Fruit fly (Drosophila melanogaster): ENCODE results near the gene CG13950.

The CG13950 gene

dm6 chr2L:850727-851257 is 9.2 kb upstream of the CG13950 start, which contains the start of gene drongo (continued):
- TF ChIP-seq Kr (GFP tag; optimal IDR thresholded peaks at IDR 0.05) (no peak), MTF-1 (GFP tag; optimal IDR thresholded peaks at IDR 0.05; ENCODE audit: borderline replicate concordance) (no peak), CG4707 (GFP tag; optimal IDR thresholded peaks at IDR 0.05) (peak; percentile 38), CG17186 (GFP tag; optimal IDR thresholded peaks at IDR 0.05) (peak; percentile 58), CG13296 (GFP tag; optimal IDR thresholded peaks at IDR 0.05) (peak; percentile 48), B-H2 (GFP tag; optimal IDR thresholded peaks at IDR 0.05) (peak; percentile 57), CG9215 (GFP tag; IDR thresholded peaks at IDR 0.05) (no peak), Poxn (GFP tag; IDR thresholded peaks at IDR 0.05) (no peak), CG6175 (GFP tag; IDR thresholded peaks at IDR 0.05) (no peak), chn (GFP tag; optimal IDR thresholded peaks at IDR 0.05) (no peak), grau (tag; optimal IDR thresholded peaks at IDR 0.05) (peak; percentile 25), CG4854 (GFP tag; optimal IDR thresholded peaks at IDR 0.05) (no peak), CG43689 (GFP tag; IDR thresholded peaks at IDR 0.05) (0 out of 2 replicates have a peak, but pooled peaks have one; percentile 10), gcm (GFP tag; optimal IDR thresholded peaks at IDR 0.05) (peak; percentile 33), CG34376 (GFP tag; optimal IDR thresholded peaks at IDR 0.05) (peak; percentile 57), disco-r (GFP tag; optimal IDR thresholded peaks at IDR 0.05) (no peak), Adf1 (GFP tag; IDR thresholded peaks at IDR 0.05) (peak; percentile 52; the same call in 1 of the 2 replicates), NK7.1 (GFP tag; optimal IDR thresholded peaks at IDR 0.05) (no peak), wor (GFP tag; IDR thresholded peaks at IDR 0.05) (no peak), CG18619 (GFP tag; optimal IDR thresholded peaks at IDR 0.05) (peak; percentile 14), CG10267 (tag; optimal IDR thresholded peaks at IDR 0.05) (peak; percentile 51), CG17802 (tag; optimal IDR thresholded peaks at IDR 0.05) (peak; percentile 6), trem (tag; optimal IDR thresholded peaks at IDR 0.05) (peak; percentile 64), org-1 (GFP tag; optimal IDR thresholded peaks at IDR 0.05) (no peak), Dek (tag; optimal IDR thresholded peaks at IDR 0.05) (no peak), HLHmδ (GFP tag; optimal IDR thresholded peaks at IDR 0.05) (peak; percentile 90), amos (GFP tag; IDR thresholded peaks at IDR 0.05; ENCODE audit: partially characterized antibody) (peak; percentile 58; the same call in 1 of the 2 replicates), CG17359 (tag; optimal IDR thresholded peaks at IDR 0.05) (peak; percentile 9), CG1603 (tag; optimal IDR thresholded peaks at IDR 0.05) (peak; percentile 86), emc (GFP tag; optimal IDR thresholded peaks at IDR 0.05) (no peak), CG15601 (tag; optimal IDR thresholded peaks at IDR 0.05) (peak; percentile 68), CG12236 (GFP tag; optimal IDR thresholded peaks at IDR 0.05) (no peak), NC2β (GFP tag; optimal IDR thresholded peaks at IDR 0.05) (peak; percentile 53), her (GFP tag; optimal IDR thresholded peaks at IDR 0.05) (peak; percentile 67), dm (GFP tag; optimal IDR thresholded peaks at IDR 0.05) (peak; percentile 14), Rx (GFP tag; IDR thresholded peaks at IDR 0.05) (no peak), CG31365 (tag; optimal IDR thresholded peaks at IDR 0.05) (peak; percentile 6), crp (GFP tag; optimal IDR thresholded peaks at IDR 0.05) (no peak), lola (GFP tag; optimal IDR thresholded peaks at IDR 0.05) (no peak), exex (tag; optimal IDR thresholded peaks at IDR 0.05) (no peak), Doc2 (GFP tag; IDR thresholded peaks at IDR 0.05) (no peak), Ravus (GFP tag; IDR thresholded peaks at IDR 0.05) (no peak), CG17912 (GFP tag; optimal IDR thresholded peaks at IDR 0.05) (peak; percentile 70), CG12744 (GFP tag; optimal IDR thresholded peaks at IDR 0.05) (no peak), Tbp (GFP tag; optimal IDR thresholded peaks at IDR 0.05) (no peak), fd102C (GFP tag; optimal IDR thresholded peaks at IDR 0.05) (no peak), CG15514 (GFP tag; optimal IDR thresholded peaks at IDR 0.05) (peak; percentile 75), Sox102F (GFP tag; optimal IDR thresholded peaks at IDR 0.05) (no peak), Fer3 (tag; optimal IDR thresholded peaks at IDR 0.05) (peak; percentile 23)

All from whole organism, embryonic.